Fruit fly (Drosophila melanogaster) whole organism, wandering third instar larva: Measurements from ENCODE around the gene CG46460.
A peak's percentile ranks its signal among the peaks of the same experiment; 100 is the strongest.

Source experiments
- Abd-B ChIP-seq: fragments of >200 bp; optimal IDR thresholded peaks from 2 replicates; lab custom pipeline; 2017; ENCODE audit warnings: missing biosample characterization, missing genetic modification characterization
- CG32264 ChIP-seq: fragments of 200-800 bp; sonication (Bioruptor generic); optimal IDR thresholded peaks from 2 replicates; lab custom pipeline; 2016; ENCODE audit warnings: missing biosample characterization, missing genetic modification characterization
- CG9705 ChIP-seq: fragments of 200-800 bp; sonication (Bioruptor generic); optimal IDR thresholded peaks from 2 replicates; lab custom pipeline; 2018; ENCODE audit warnings: missing biosample characterization, mild to moderate bottlenecking, missing genetic modification characterization
- CrebA ChIP-seq: fragments of 200-800 bp; sonication (Bioruptor generic); optimal IDR thresholded peaks from 2 replicates; lab custom pipeline; 2016; ENCODE audit warnings: missing biosample characterization, mild to moderate bottlenecking, missing genetic modification characterization, borderline replicate concordance
- GATAd ChIP-seq: sonication (Bioruptor generic); optimal IDR thresholded peaks from 2 replicates; lab custom pipeline; 2016; ENCODE audit warnings: missing biosample characterization, missing genetic modification characterization
- HLH106 ChIP-seq: fragments of 200-800 bp; optimal IDR thresholded peaks from 3 replicates; lab custom pipeline; 2019; ENCODE audit warnings: missing biosample characterization, mild to moderate bottlenecking, missing genetic modification characterization, moderate library complexity
- Hnf4 ChIP-seq: fragments of 200-800 bp; sonication (Bioruptor generic); optimal IDR thresholded peaks from 2 replicates; lab custom pipeline; 2016; ENCODE audit warnings: missing biosample characterization, mild to moderate bottlenecking, missing genetic modification characterization
- Hr78 ChIP-seq: fragments of >200 bp; optimal IDR thresholded peaks from 2 replicates; lab custom pipeline; 2017; ENCODE audit warnings: missing biosample characterization, missing genetic modification characterization
- Hr83 ChIP-seq: fragments of 200-300 bp; sonication (Bioruptor generic); optimal IDR thresholded peaks from 2 replicates; lab custom pipeline; 2016; ENCODE audit warnings: missing biosample characterization, mild to moderate bottlenecking, missing genetic modification characterization, moderate library complexity; ENCODE audit not compliant: poor library complexity, severe bottlenecking
- Jra ChIP-seq: sonication (Bioruptor generic); optimal IDR thresholded peaks from 2 replicates; lab custom pipeline; 2016; ENCODE audit warnings: missing biosample characterization, missing genetic modification characterization
- Mio ChIP-seq: sonication (Bioruptor generic); optimal IDR thresholded peaks from 2 replicates; lab custom pipeline; 2016; ENCODE audit warnings: missing biosample characterization, missing genetic modification characterization
- Myc ChIP-seq: fragments of >200 bp; optimal IDR thresholded peaks from 2 replicates; lab custom pipeline; 2017
- N ChIP-seq: fragments of >200 bp; optimal IDR thresholded peaks from 2 replicates; lab custom pipeline; 2018; ENCODE audit warnings: missing biosample characterization, missing external identifiers, missing genetic modification characterization
- OdsH ChIP-seq: fragments of 200-800 bp; sonication (Bioruptor generic); optimal IDR thresholded peaks from 2 replicates; lab custom pipeline; 2016; ENCODE audit warnings: missing biosample characterization, mild to moderate bottlenecking, missing genetic modification characterization
- Rel ChIP-seq, 2 experiments: fragments of 200-800 bp; sonication (Bioruptor generic) in 1 of 2; optimal IDR thresholded peaks; 2 replicates in 1 of 2; 3 replicates in 1 of 2; lab custom pipeline; 2016 to 2019; ENCODE audit warnings: mild to moderate bottlenecking in 2 of 2, missing biosample characterization in 2 of 2, missing genetic modification characterization in 2 of 2, moderate library complexity in 1 of 2
- Sp1 ChIP-seq: fragments of 200-800 bp; sonication (Bioruptor generic); optimal IDR thresholded peaks from 3 replicates; lab custom pipeline; 2019; ENCODE audit warnings: missing biosample characterization, mild to moderate bottlenecking, missing genetic modification characterization, moderate library complexity
- Vsx2 ChIP-seq: fragments of 200-300, 225-300 bp; sonication (Bioruptor generic); optimal IDR thresholded peaks from 2 replicates; lab custom pipeline; 2018; ENCODE audit warnings: missing biosample characterization, missing genetic modification characterization; ENCODE audit not compliant: partially characterized antibody
- br ChIP-seq: fragments of 200-800 bp; sonication (Bioruptor generic); optimal IDR thresholded peaks from 2 replicates; lab custom pipeline; 2016; ENCODE audit warnings: missing biosample characterization, missing genetic modification characterization
- brk ChIP-seq: fragments of 200-800 bp; sonication (Bioruptor generic); optimal IDR thresholded peaks from 2 replicates; lab custom pipeline; 2016; ENCODE audit warnings: missing biosample characterization, mild to moderate bottlenecking, missing genetic modification characterization
- dl ChIP-seq, 2 experiments: fragments of 175-275, 200-275 bp in 1 of 2; fragments of 200-275 bp in 1 of 2; sonication (Bioruptor generic); optimal IDR thresholded peaks; lab custom pipeline; 2018; ENCODE audit warnings: mild to moderate bottlenecking in 2 of 2, missing biosample characterization in 2 of 2, missing genetic modification characterization in 2 of 2, moderate library complexity in 2 of 2; ENCODE audit not compliant: partially characterized antibody in 2 of 2, insufficient read depth in 1 of 2
- dmrt93B ChIP-seq: fragments of 200-800 bp; sonication (Bioruptor generic); optimal IDR thresholded peaks from 2 replicates; lab custom pipeline; 2018; ENCODE audit warnings: missing biosample characterization, mild to moderate bottlenecking, missing genetic modification characterization
- dsf ChIP-seq: sonication (Bioruptor generic); optimal IDR thresholded peaks from 2 replicates; lab custom pipeline; 2016; ENCODE audit warnings: missing biosample characterization, missing genetic modification characterization, borderline replicate concordance
- ey ChIP-seq: fragments of 200-800 bp; sonication (Bioruptor generic); optimal IDR thresholded peaks from 2 replicates; lab custom pipeline; 2016; ENCODE audit warnings: missing biosample characterization, missing genetic modification characterization
- foxo ChIP-seq, 2 experiments: fragments of 200-800 bp; sonication (Bioruptor generic); optimal IDR thresholded peaks; 2 replicates in 1 of 2; 3 replicates in 1 of 2; lab custom pipeline; 2016 to 2017; ENCODE audit warnings: missing biosample characterization in 2 of 2, missing genetic modification characterization in 2 of 2
- fru ChIP-seq: fragments of 200-800 bp; sonication (Bioruptor generic); optimal IDR thresholded peaks from 3 replicates; lab custom pipeline; 2016; ENCODE audit warnings: missing biosample characterization, mild to moderate bottlenecking, missing genetic modification characterization
- h ChIP-seq: fragments of 200-800 bp; sonication (Bioruptor generic); optimal IDR thresholded peaks from 3 replicates; lab custom pipeline; 2016; ENCODE audit warnings: missing biosample characterization, mild to moderate bottlenecking, missing genetic modification characterization
- lola ChIP-seq: fragments of >200 bp; optimal IDR thresholded peaks from 2 replicates; lab custom pipeline; 2017; ENCODE audit warnings: missing biosample characterization, missing genetic modification characterization
- pan ChIP-seq: fragments of >200 bp; optimal IDR thresholded peaks from 2 replicates; lab custom pipeline; 2017
- psq ChIP-seq: fragments of 200-800 bp; sonication (Bioruptor generic); optimal IDR thresholded peaks from 3 replicates; lab custom pipeline; 2017; ENCODE audit warnings: missing biosample characterization, mild to moderate bottlenecking, missing genetic modification characterization, moderate library complexity
- rgr ChIP-seq: fragments of 200-800 bp; sonication (Bioruptor generic); optimal IDR thresholded peaks from 3 replicates; lab custom pipeline; 2016; ENCODE audit warnings: missing biosample characterization, mild to moderate bottlenecking, missing genetic modification characterization
- sage ChIP-seq: fragments of 200-800 bp; sonication (Bioruptor generic); optimal IDR thresholded peaks from 2 replicates; lab custom pipeline; 2016; ENCODE audit warnings: missing biosample characterization, mild to moderate bottlenecking, missing genetic modification characterization
- sv ChIP-seq: fragments of 200-800 bp; sonication (Bioruptor generic); optimal IDR thresholded peaks from 3 replicates; lab custom pipeline; 2016; ENCODE audit warnings: missing biosample characterization, missing genetic modification characterization
- tai ChIP-seq: sonication (Bioruptor generic); optimal IDR thresholded peaks from 2 replicates; lab custom pipeline; 2016; ENCODE audit warnings: missing biosample characterization, missing genetic modification characterization
- usp ChIP-seq: fragments of >200 bp; optimal IDR thresholded peaks from 2 replicates; lab custom pipeline; 2017; ENCODE audit warnings: missing biosample characterization, missing genetic modification characterization
- woc ChIP-seq: sonication (Bioruptor generic); optimal IDR thresholded peaks from 2 replicates; lab custom pipeline; 2016; ENCODE audit warnings: missing biosample characterization, mild to moderate bottlenecking, missing genetic modification characterization

CG46460 gene

dm6 chr3L:4265836-4266235 is 38.7 kb upstream of the CG46460 start:
- no peak for TF ChIP-seq CrebA (GFP tag; lab: Kevin White, UChicago)
- TF ChIP-seq Vsx2 (GFP tag; lab: Kevin White, UChicago): no peak
- no peak for TF ChIP-seq rgr (GFP tag; lab: Kevin White, UChicago)
- no peak for TF ChIP-seq sage (GFP tag; lab: Kevin White, UChicago)
- no peak for TF ChIP-seq CG9705 (GFP tag; lab: Kevin White, UChicago)

- TF ChIP-seq Hr83 (no peak), psq (GFP tag; lab: Kevin White, UChicago) (no peak), foxo (GFP tag; optimal IDR thresholded peaks at IDR 0.05; lab: Kevin White, UChicago) (no peak), Rel (GFP tag; optimal IDR thresholded peaks at IDR 0.05; lab: Kevin White, UChicago) (no peak), Rel (tag; optimal IDR thresholded peaks at IDR 0.05; lab: Kevin White, UChicago) (no peak), Abd-B (GFP tag; lab: Kevin White, UChicago) (no peak), sage (GFP tag; lab: Kevin White, UChicago) (no peak), CrebA (GFP tag; lab: Kevin White, UChicago) (no peak), Hnf4 (GFP tag; lab: Kevin White, UChicago) (no peak), CG32264 (GFP tag; lab: Kevin White, UChicago) (no peak), Vsx2 (GFP tag; lab: Kevin White, UChicago) (no peak), tai (GFP tag; lab: Kevin White, UChicago) (no peak), Sp1 (GFP tag; lab: Kevin White, UChicago) (no peak), dsf (GFP tag; lab: Kevin White, UChicago) (no peak), OdsH (GFP tag; lab: Kevin White, UChicago) (no peak), pan (no peak), woc (GFP tag; lab: Kevin White, UChicago) (no peak), Jra (GFP tag; lab: Kevin White, UChicago) (no peak), Hr78 (GFP tag; lab: Kevin White, UChicago) (no peak), brk (GFP tag; lab: Kevin White, UChicago) (no peak)
These were observed 37.9 kb upstream of the CG46460 start for dm6 chr3L:4264963-4265362.

- TF ChIP-seq lola: no peak
- TF ChIP-seq sv (GFP tag; lab: Kevin White, UChicago): no peak
- no peak for TF ChIP-seq Rel (GFP tag; optimal IDR thresholded peaks at IDR 0.05; lab: Kevin White, UChicago)
- no peak for TF ChIP-seq Rel (tag; optimal IDR thresholded peaks at IDR 0.05; lab: Kevin White, UChicago)
- TF ChIP-seq usp: no peak
- no peak for TF ChIP-seq CrebA (GFP tag; lab: Kevin White, UChicago)
- TF ChIP-seq Mio: no peak
- no peak for TF ChIP-seq foxo (GFP tag; optimal IDR thresholded peaks at IDR 0.05; lab: Kevin White, UChicago)
- TF ChIP-seq fru (GFP tag; lab: Kevin White, UChicago): no peak
- no peak for TF ChIP-seq ey (GFP tag; lab: Kevin White, UChicago)
- TF ChIP-seq brk (GFP tag; lab: Kevin White, UChicago): no peak
- TF ChIP-seq h: no peak
- TF ChIP-seq psq (GFP tag; lab: Kevin White, UChicago): no peak
- TF ChIP-seq Myc (lab: Kevin White, UChicago): no peak
- TF ChIP-seq br: no peak
- no peak for TF ChIP-seq Abd-B (GFP tag; lab: Kevin White, UChicago)
- TF ChIP-seq rgr (GFP tag; lab: Kevin White, UChicago): no peak
- no peak for TF ChIP-seq N (GFP tag; lab: Kevin White, UChicago)
- no peak for TF ChIP-seq Hr83
These were observed 36.4 kb upstream of the CG46460 start, which contains the start of gene CG1273 for dm6 chr3L:4263502-4263901. Gene CG1273 (plus strand): TSS chr3L:4263719.

dm6 chr3L:4262384-4262783 is 35.3 kb upstream of the CG46460 start, which contains the start of the genes CG11586 and VhaM9.7-a:
Gene CG11586 (minus strand): TSS chr3L:4262470.
Gene VhaM9.7-a (plus strand): TSS chr3L:4262705.
- TF ChIP-seq pan (no peak), Sp1 (GFP tag; lab: Kevin White, UChicago) (no peak), Myc (lab: Kevin White, UChicago) (no peak), HLH106 (no peak), Hr83 (no peak), Abd-B (GFP tag; lab: Kevin White, UChicago) (no peak), br (no peak), sage (GFP tag; lab: Kevin White, UChicago) (no peak), psq (GFP tag; lab: Kevin White, UChicago) (peak; percentile 4), dl (GFP tag; optimal IDR thresholded peaks at IDR 0.05; lab: Kevin White, UChicago; ENCODE audit: insufficient read depth in 1 of 2, partially characterized antibody in 2 of 2) (no peak), rgr (GFP tag; lab: Kevin White, UChicago) (peak; percentile 18), OdsH (GFP tag; lab: Kevin White, UChicago) (peak; percentile 1), CG32264 (GFP tag; lab: Kevin White, UChicago) (no peak), fru (GFP tag; lab: Kevin White, UChicago) (no peak), Hnf4 (GFP tag; lab: Kevin White, UChicago) (no peak), CG9705 (GFP tag; lab: Kevin White, UChicago) (no peak), lola (no peak), Jra (GFP tag; lab: Kevin White, UChicago) (peak; percentile 4), brk (GFP tag; lab: Kevin White, UChicago) (no peak), Rel (GFP tag; optimal IDR thresholded peaks at IDR 0.05; lab: Kevin White, UChicago) (no peak), Rel (tag; optimal IDR thresholded peaks at IDR 0.05; lab: Kevin White, UChicago) (no peak), Mio (no peak), ey (GFP tag; lab: Kevin White, UChicago) (no peak), h (peak; percentile 9), Hr78 (GFP tag; lab: Kevin White, UChicago) (no peak), foxo (GFP tag; optimal IDR thresholded peaks at IDR 0.05; lab: Kevin White, UChicago) (peak in 1 of 2 experiments; percentile 21), GATAd (GFP tag; lab: Kevin White, UChicago) (no peak), sv (GFP tag; lab: Kevin White, UChicago) (no peak), tai (GFP tag; lab: Kevin White, UChicago) (no peak), dmrt93B (GFP tag; lab: Kevin White, UChicago) (no peak)
- TF ChIP-seq, all 38 proteins: peak for 6
